Worm (Caenorhabditis elegans) whole organism, L1 larva: ENCODE measurements around the gene hot-4.

ENCODE experiments used
- C16A3.4 ChIP-seq: fragments of 150-350 bp; optimal IDR thresholded peaks from 2 replicates; lab custom pipeline; 2014; ENCODE audit warnings: missing biosample characterization, missing genetic modification characterization
- C34B4.2 ChIP-seq: sonication (generic microtip); optimal IDR thresholded peaks from 2 replicates; lab custom pipeline; 2017; ENCODE audit warnings: mild to moderate bottlenecking, missing genetic modification characterization, missing compliant biosample characterization
- F16B12.6 ChIP-seq: fragments of 150-350 bp; optimal IDR thresholded peaks from 2 replicates; lab custom pipeline; 2014; ENCODE audit warnings: missing biosample characterization, missing genetic modification characterization
- Y116A8C.19 ChIP-seq: sonication (generic microtip); optimal IDR thresholded peaks from 2 replicates; lab custom pipeline; 2016; ENCODE audit warnings: missing compliant biosample characterization, missing genetic modification characterization, borderline replicate concordance
- aha-1 ChIP-seq: fragments of 150-350 bp; optimal IDR thresholded peaks from 2 replicates; lab custom pipeline; 2014; ENCODE audit warnings: missing biosample characterization, missing genetic modification characterization
- alr-1 ChIP-seq: fragments of 200-800 bp; sonication (Bioruptor generic); optimal IDR thresholded peaks from 2 replicates; lab custom pipeline; 2018; ENCODE audit warnings: borderline replicate concordance, mild to moderate bottlenecking, missing genetic modification characterization, missing compliant biosample characterization
- blmp-1 ChIP-seq: fragments of 150-350 bp; optimal IDR thresholded peaks from 2 replicates; lab custom pipeline; 2014; ENCODE audit warnings: missing biosample characterization, missing genetic modification characterization
- ceh-8 ChIP-seq: fragments of 200-800 bp; sonication (Bioruptor generic); optimal IDR thresholded peaks from 2 replicates; lab custom pipeline; 2018; ENCODE audit warnings: mild to moderate bottlenecking, missing genetic modification characterization, moderate library complexity, missing compliant biosample characterization
- dsc-1 ChIP-seq: sonication (generic microtip); optimal IDR thresholded peaks from 2 replicates; lab custom pipeline; 2016; ENCODE audit warnings: mild to moderate bottlenecking, missing genetic modification characterization, missing compliant biosample characterization
- efl-3 ChIP-seq: fragments of 200-800 bp; sonication (Bioruptor generic); optimal IDR thresholded peaks from 2 replicates; lab custom pipeline; 2018; ENCODE audit warnings: mild to moderate bottlenecking, missing genetic modification characterization, missing compliant biosample characterization
- egl-27 ChIP-seq, 2 experiments: fragments of 150-350 bp in 1 of 2; sonication (generic microtip); optimal IDR thresholded peaks; 3 replicates each; lab custom pipeline; 2017 to 2018; ENCODE audit warnings: missing biosample characterization in 2 of 2, missing genetic modification characterization in 2 of 2, missing genetic modification reagents in 2 of 2
- ets-5 ChIP-seq: fragments of 200-800 bp; sonication (Bioruptor generic); IDR thresholded peaks from 2 replicates; pipeline ENCODE4 v1.3.6; 2022; ENCODE audit warnings: missing genetic modification characterization, missing compliant biosample characterization
- fos-1 ChIP-seq: fragments of 150-350 bp; optimal IDR thresholded peaks from 2 replicates; lab custom pipeline; 2014; ENCODE audit warnings: missing biosample characterization, missing genetic modification characterization
- grh-1 ChIP-seq: fragments of 200-800 bp; sonication (Bioruptor generic); IDR thresholded peaks from 2 replicates; pipeline ENCODE4 v1.3.6; 2022; ENCODE audit warnings: missing genetic modification reagents, missing genetic modification characterization, missing compliant biosample characterization
- irx-1 ChIP-seq: sonication (generic microtip); optimal IDR thresholded peaks from 2 replicates; lab custom pipeline; 2016; ENCODE audit warnings: missing genetic modification characterization, missing compliant biosample characterization
- jun-1 ChIP-seq: fragments of 150-350 bp; optimal IDR thresholded peaks from 2 replicates; lab custom pipeline; 2014; ENCODE audit warnings: missing biosample characterization, missing genetic modification reagents, missing genetic modification characterization
- lin-13 ChIP-seq: fragments of 150-350 bp; optimal IDR thresholded peaks from 2 replicates; lab custom pipeline; 2014; ENCODE audit warnings: missing biosample characterization, missing genetic modification reagents, missing genetic modification characterization
- lin-35 ChIP-seq, 2 experiments: fragments of 150-350 bp; optimal IDR thresholded peaks; 2 replicates each; lab custom pipeline; 2014; ENCODE audit warnings: missing biosample characterization in 2 of 2, missing genetic modification characterization in 2 of 2, missing genetic modification reagents in 2 of 2
- lir-3 ChIP-seq: sonication (generic microtip); optimal IDR thresholded peaks from 2 replicates; lab custom pipeline; 2016; ENCODE audit warnings: mild to moderate bottlenecking, missing genetic modification characterization, moderate library complexity, missing compliant biosample characterization; ENCODE audit not compliant: poor library complexity
- mab-9 ChIP-seq: fragments of 200-800 bp; sonication (Bioruptor generic); IDR thresholded peaks from 2 replicates; pipeline ENCODE4 v1.3.6; 2022; ENCODE audit warnings: missing genetic modification reagents, missing genetic modification characterization, missing compliant biosample characterization
- mdl-1 ChIP-seq, 2 experiments: fragments of 150-350 bp; optimal IDR thresholded peaks; 2 replicates each; lab custom pipeline; 2014 to 2017; ENCODE audit warnings: missing biosample characterization in 2 of 2, missing genetic modification characterization in 2 of 2, inconsistent platforms in 1 of 2
- nhr-11 ChIP-seq: fragments of 150-350 bp; optimal IDR thresholded peaks from 2 replicates; lab custom pipeline; 2014; ENCODE audit warnings: missing biosample characterization, missing genetic modification characterization
- nhr-19 ChIP-seq: fragments of 200-800 bp; sonication (Bioruptor generic); conservative IDR thresholded peaks from 2 replicates; pipeline ENCODE4 v1.3.6; 2022; ENCODE audit warnings: missing genetic modification characterization, missing compliant biosample characterization
- nhr-47 ChIP-seq: sonication (generic microtip); optimal IDR thresholded peaks from 2 replicates; lab custom pipeline; 2016; ENCODE audit warnings: mild to moderate bottlenecking, missing genetic modification characterization, moderate library complexity, missing compliant biosample characterization
- nhr-71 ChIP-seq: sonication (generic microtip); optimal IDR thresholded peaks from 2 replicates; lab custom pipeline; 2016; ENCODE audit warnings: mild to moderate bottlenecking, missing genetic modification characterization, moderate library complexity, missing compliant biosample characterization
- nhr-76 ChIP-seq: sonication (generic microtip); optimal IDR thresholded peaks from 2 replicates; lab custom pipeline; 2017; ENCODE audit warnings: missing biosample characterization, missing genetic modification characterization
- nhr-85 ChIP-seq: sonication (generic microtip); peaks from one replicate; lab custom pipeline; 2016; ENCODE audit warnings: missing genetic modification characterization, inconsistent platforms, missing compliant biosample characterization
- nhr-90 ChIP-seq: sonication (generic microtip); optimal IDR thresholded peaks from 2 replicates; lab custom pipeline; 2016; ENCODE audit warnings: mild to moderate bottlenecking, missing genetic modification characterization, missing compliant biosample characterization; ENCODE audit not compliant: poor library complexity
- snpc-4 ChIP-seq: fragments of 150-350 bp; optimal IDR thresholded peaks from 2 replicates; lab custom pipeline; 2014; ENCODE audit warnings: missing biosample characterization, missing genetic modification characterization
- snu-23 ChIP-seq: sonication (generic microtip); optimal IDR thresholded peaks from 2 replicates; lab custom pipeline; 2016; ENCODE audit warnings: missing genetic modification characterization, missing compliant biosample characterization
- sox-4 ChIP-seq: sonication (generic microtip); optimal IDR thresholded peaks from 2 replicates; lab custom pipeline; 2016; ENCODE audit warnings: missing genetic modification characterization, missing compliant biosample characterization
- sptf-1 ChIP-seq: fragments of 150-350 bp; optimal IDR thresholded peaks from 2 replicates; lab custom pipeline; 2014; ENCODE audit warnings: missing biosample characterization, missing genetic modification characterization
- sup-37 ChIP-seq: fragments of 200-800 bp; sonication (Bioruptor generic); optimal IDR thresholded peaks from 2 replicates; lab custom pipeline; 2018; ENCODE audit warnings: mild to moderate bottlenecking, missing genetic modification characterization, missing compliant biosample characterization
- tbx-2 ChIP-seq: sonication (generic microtip); optimal IDR thresholded peaks from 2 replicates; lab custom pipeline; 2016; ENCODE audit warnings: missing genetic modification characterization, missing compliant biosample characterization
- unc-30 ChIP-seq: sonication (generic microtip); optimal IDR thresholded peaks from 2 replicates; lab custom pipeline; 2017; ENCODE audit warnings: missing biosample characterization, missing genetic modification characterization
- unc-62 ChIP-seq: fragments of 150-350 bp; optimal IDR thresholded peaks from 2 replicates; lab custom pipeline; 2014; ENCODE audit warnings: missing biosample characterization, missing genetic modification reagents, missing genetic modification characterization
- unc-86 ChIP-seq: sonication (generic microtip); optimal IDR thresholded peaks from 2 replicates; lab custom pipeline; 2016; ENCODE audit warnings: missing genetic modification characterization, missing compliant biosample characterization

The hot-4 gene

DNA sequence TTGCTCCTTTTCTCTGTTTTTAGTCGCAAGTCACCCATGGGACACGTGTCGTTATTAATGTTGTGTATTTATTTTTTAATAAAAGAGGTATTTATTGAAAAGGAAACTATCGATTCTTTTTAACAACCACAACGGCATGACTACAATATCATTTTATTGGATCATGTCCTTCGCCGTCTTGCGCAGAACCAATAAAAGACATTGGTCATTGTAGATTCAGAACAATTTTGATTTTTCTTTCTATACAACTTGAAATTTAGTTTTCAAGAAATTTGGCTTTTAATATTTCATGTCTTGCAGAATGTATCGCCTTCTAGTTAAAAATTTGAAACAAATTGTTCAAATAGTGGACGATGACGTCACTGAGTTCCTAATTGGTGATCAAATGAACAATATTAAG lies 34.3 kb downstream of the hot-4 start, which contains the start of gene amdh-1:
amdh-1 (plus strand) TSS at position 301 of the 400 bp plus-strand sequence.
- TF ChIP-seq ceh-8 (GFP tag; lab: Kevin White, UChicago) (no peak), efl-3 (no peak), alr-1 (tag; lab: Kevin White, UChicago) (no peak), tbx-2 (tag; lab: Kevin White, UChicago) (no peak), unc-86 (tag; lab: Kevin White, UChicago) (no peak), C16A3.4 (tag; lab: Kevin White, UChicago) (no peak), nhr-76 (tag; lab: Kevin White, UChicago) (no peak), lin-13 (GFP tag; lab: Kevin White, UChicago) (no peak), nhr-71 (tag; lab: Kevin White, UChicago) (no peak), blmp-1 (tag; lab: Kevin White, UChicago) (no peak), nhr-90 (tag; lab: Kevin White, UChicago) (no peak), nhr-85 (tag; lab: Kevin White, UChicago) (no peak), Y116A8C.19 (tag; lab: Kevin White, UChicago) (no peak), sptf-1 (tag; lab: Kevin White, UChicago) (no peak), ets-5 (GFP tag; lab: Robert Waterston, UW) (no peak), lir-3 (tag; lab: Kevin White, UChicago) (no peak), nhr-19 (GFP tag; lab: Robert Waterston, UW) (no peak), aha-1 (tag; lab: Kevin White, UChicago) (no peak), egl-27 (tag; optimal IDR thresholded peaks at IDR 0.05; lab: Kevin White, UChicago) (no peak), lin-35 (GFP tag; optimal IDR thresholded peaks at IDR 0.05; lab: Kevin White, UChicago) (no peak)

DNA sequence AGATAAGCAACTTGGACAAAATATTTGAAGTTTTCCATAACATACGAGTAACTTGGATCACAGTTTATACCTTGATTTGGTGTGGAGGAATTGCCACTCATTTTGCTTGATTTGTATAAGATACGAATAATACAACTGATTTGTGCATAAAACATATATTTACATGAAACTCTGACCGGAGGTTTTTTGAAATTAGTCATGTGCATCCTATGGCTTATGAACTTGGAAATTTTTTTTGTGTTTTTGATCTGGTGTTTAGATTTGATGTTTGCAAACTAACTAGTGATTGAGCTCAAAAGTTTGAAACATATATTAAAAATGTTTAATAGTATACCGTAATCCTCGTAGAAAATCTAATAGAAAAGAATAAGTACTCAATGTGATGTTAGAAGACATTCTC lies 37.5 kb downstream of the hot-4 start, which contains the start of gene srg-8:
srg-8 (minus strand) TSS at position 101 of the 400 bp plus-strand sequence.
- no peak for TF ChIP-seq sox-4 (tag; lab: Kevin White, UChicago)
- TF ChIP-seq, all 84 proteins: peak for 0

DNA sequence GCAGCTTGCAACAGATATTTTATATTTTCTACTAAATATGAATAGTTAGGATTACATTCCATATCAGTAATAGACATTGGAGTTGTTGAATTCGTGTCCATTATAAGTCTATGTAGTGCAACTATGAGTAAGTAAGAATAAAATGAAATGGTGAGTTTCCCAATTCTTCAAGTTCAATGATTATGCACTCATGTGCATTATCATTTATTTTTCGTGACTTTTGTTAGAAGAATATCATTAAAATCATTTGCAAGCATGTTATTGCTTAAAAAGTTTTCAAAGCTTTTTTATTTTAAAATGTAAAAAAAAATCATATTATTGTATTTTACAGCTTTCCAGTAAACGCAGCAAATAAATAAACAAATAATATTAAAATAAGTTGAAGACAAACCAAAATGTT lies 39.5 kb downstream of the hot-4 start, which contains the start of gene srg-9:
srg-9 (minus strand) TSS at position 101 of the 400 bp plus-strand sequence.
- TF ChIP-seq grh-1 = no peak
- no peak for TF ChIP-seq unc-30 (tag; lab: Kevin White, UChicago)
- TF ChIP-seq dsc-1 (tag; lab: Kevin White, UChicago) = no peak

DNA sequence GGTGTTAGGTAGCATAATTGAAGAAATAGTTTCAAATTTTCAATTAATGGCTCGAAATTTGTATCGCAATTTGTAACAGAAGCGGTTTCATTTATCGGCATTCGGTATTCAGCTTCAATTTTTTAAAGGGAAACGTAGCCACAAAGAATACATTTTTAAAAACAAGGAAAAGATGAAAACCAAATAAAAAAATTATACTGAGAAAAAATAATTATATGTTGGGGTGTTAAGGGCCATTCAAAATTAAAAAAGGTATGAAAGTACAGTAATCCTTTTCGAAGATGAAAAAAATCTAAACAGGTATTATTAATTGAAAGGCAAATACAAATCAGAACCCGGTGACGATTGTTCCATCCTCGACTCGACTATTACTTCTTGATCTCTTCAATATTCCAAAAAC lies 41.0 kb downstream of the hot-4 start, which contains the start of gene srg-1:
srg-1 (minus strand) TSS at position 101 of the 400 bp plus-strand sequence.
- TF ChIP-seq nhr-11 (tag; lab: Kevin White, UChicago) (no peak), lir-3 (tag; lab: Kevin White, UChicago) (no peak), C34B4.2 (tag; lab: Kevin White, UChicago) (no peak), jun-1 (tag; lab: Kevin White, UChicago) (no peak), mdl-1 (tag; optimal IDR thresholded peaks at IDR 0.05; lab: Kevin White, UChicago) (no peak), nhr-90 (tag; lab: Kevin White, UChicago) (no peak), snu-23 (no peak), F16B12.6 (tag; lab: Kevin White, UChicago) (no peak), mab-9 (GFP tag; lab: Robert Waterston, UW) (no peak), unc-62 (GFP tag; lab: Kevin White, UChicago) (no peak), nhr-47 (tag; lab: Kevin White, UChicago) (no peak), fos-1 (tag; lab: Kevin White, UChicago) (no peak), C16A3.4 (tag; lab: Kevin White, UChicago) (no peak), sup-37 (no peak), nhr-85 (tag; lab: Kevin White, UChicago) (no peak), irx-1 (tag; lab: Kevin White, UChicago) (no peak), sox-4 (tag; lab: Kevin White, UChicago) (no peak), nhr-76 (tag; lab: Kevin White, UChicago) (no peak), ceh-8 (GFP tag; lab: Kevin White, UChicago) (no peak), snpc-4 (tag; lab: Kevin White, UChicago) (no peak)
